Worm (Caenorhabditis elegans): ENCODE data around the gene F31B12.4.
A peak's percentile ranks its signal among the peaks of the same experiment; 100 is the strongest.

Gene F31B12.4

ce11 chrX:10774865-10775264 is 29.7 kb upstream of the F31B12.4 start:
- TF ChIP-seq ztf-11 (tag; optimal IDR thresholded peaks at IDR 0.05), result no peak
- TF ChIP-seq elt-2 (tag; optimal IDR thresholded peaks at IDR 0.05), result peak; percentile 9
- no peak for TF ChIP-seq nhr-76 (tag; optimal IDR thresholded peaks at IDR 0.05)
- TF ChIP-seq aly-2 (tag; optimal IDR thresholded peaks at IDR 0.05), result no peak
- TF ChIP-seq sea-2 (GFP tag; optimal IDR thresholded peaks at IDR 0.05), result no peak
- TF ChIP-seq ztf-4 (tag; optimal IDR thresholded peaks at IDR 0.05), result no peak
- no peak for TF ChIP-seq elt-1 (tag; optimal IDR thresholded peaks at IDR 0.05)
- TF ChIP-seq hmg-11 (tag; optimal IDR thresholded peaks at IDR 0.05), result no peak

ce11 chrX:10780542-10781266 is 23.8 kb upstream of the F31B12.4 start:
- no peak for TF ChIP-seq ztf-11 (tag; optimal IDR thresholded peaks at IDR 0.05)
- TF ChIP-seq elt-1 (tag; optimal IDR thresholded peaks at IDR 0.05), result no peak
- TF ChIP-seq skn-1 (tag; optimal IDR thresholded peaks at IDR 0.05), result no peak
- TF ChIP-seq nhr-23 (tag; optimal IDR thresholded peaks at IDR 0.05), result no peak
- TF ChIP-seq nhr-43 (tag; optimal IDR thresholded peaks at IDR 0.05; ENCODE audit: poor library complexity, severe bottlenecking), result no peak
- TF ChIP-seq ceh-16 (tag; optimal IDR thresholded peaks at IDR 0.05), result no peak
- TF ChIP-seq daf-12 (tag; optimal IDR thresholded peaks at IDR 0.05), result no peak
- peak; percentile 48 for TF ChIP-seq jun-1 (tag; optimal IDR thresholded peaks at IDR 0.05)
- no peak for TF ChIP-seq snpc-4 (tag; optimal IDR thresholded peaks at IDR 0.05)
- TF ChIP-seq pqm-1 (tag; optimal IDR thresholded peaks at IDR 0.05), result peak; percentile 53
- TF ChIP-seq ceh-9 (tag; optimal IDR thresholded peaks at IDR 0.05), result no peak
- peak; percentile 75 for TF ChIP-seq elt-2 (tag; optimal IDR thresholded peaks at IDR 0.05)
- no peak for TF ChIP-seq mdl-1 (tag; optimal IDR thresholded peaks at IDR 0.05)
- no peak for TF ChIP-seq nhr-76 (tag; optimal IDR thresholded peaks at IDR 0.05)

ce11 chrX:10783822-10784221 is 20.7 kb upstream of the F31B12.4 start, which contains the start of gene clc-4:
Gene clc-4, minus strand, starts transcription at chrX:10783922.
- TF ChIP-seq egl-5 (tag; optimal IDR thresholded peaks at IDR 0.05) (no peak), elt-1 (tag; optimal IDR thresholded peaks at IDR 0.05) (no peak), ztf-4 (tag; optimal IDR thresholded peaks at IDR 0.05) (no peak), snpc-4 (tag; optimal IDR thresholded peaks at IDR 0.05) (no peak), elt-2 (tag; optimal IDR thresholded peaks at IDR 0.05) (no peak)

ce11 chrX:10787203-10787602 is 17.3 kb upstream of the F31B12.4 start, which contains the start of gene ttr-14:
Gene ttr-14, plus strand, starts transcription at chrX:10787503.
- no peak for TF ChIP-seq pqm-1 (tag; optimal IDR thresholded peaks at IDR 0.05)
- no peak for TF ChIP-seq egl-5 (tag; optimal IDR thresholded peaks at IDR 0.05)
- TF ChIP-seq elt-3 (tag; optimal IDR thresholded peaks at IDR 0.05), result no peak
- no peak for TF ChIP-seq R02D3.7 (tag; optimal IDR thresholded peaks at IDR 0.05)
- no peak for TF ChIP-seq elt-2 (tag; optimal IDR thresholded peaks at IDR 0.05)
- TF ChIP-seq eor-1 (tag; optimal IDR thresholded peaks at IDR 0.05), result no peak
- TF ChIP-seq nhr-12 (tag; optimal IDR thresholded peaks at IDR 0.05), result no peak
- no peak for TF ChIP-seq egl-27 (tag; optimal IDR thresholded peaks at IDR 0.05)
- no peak for TF ChIP-seq nhr-76 (tag; optimal IDR thresholded peaks at IDR 0.05)
- no peak for TF ChIP-seq sea-2 (GFP tag; optimal IDR thresholded peaks at IDR 0.05)
- TF ChIP-seq lin-39 (tag; optimal IDR thresholded peaks at IDR 0.05), result no peak
- no peak for TF ChIP-seq nhr-28 (tag; optimal IDR thresholded peaks at IDR 0.05)
- no peak for TF ChIP-seq elt-1 (tag; optimal IDR thresholded peaks at IDR 0.05)
- no peak for TF ChIP-seq nhr-77 (tag; optimal IDR thresholded peaks at IDR 0.05)
- no peak for TF ChIP-seq unc-62 (GFP tag; optimal IDR thresholded peaks at IDR 0.05)

- TF ChIP-seq nhr-67 (tag; optimal IDR thresholded peaks at IDR 0.05), result no peak
- TF ChIP-seq ZK546.5 (tag; optimal IDR thresholded peaks at IDR 0.05), result no peak
- TF ChIP-seq nhr-25 (tag; optimal IDR thresholded peaks at IDR 0.05), result no peak
- TF ChIP-seq ama-1 (optimal IDR thresholded peaks at IDR 0.05), result no peak
- no peak for TF ChIP-seq mdl-1 (tag; optimal IDR thresholded peaks at IDR 0.05)
- no peak for TF ChIP-seq ceh-28 (tag; optimal IDR thresholded peaks at IDR 0.05)
- no peak for TF ChIP-seq nhr-23 (tag; optimal IDR thresholded peaks at IDR 0.05)
- TF ChIP-seq mml-1 (tag; optimal IDR thresholded peaks at IDR 0.05), result no peak
These were observed 12.1 kb upstream of the F31B12.4 start, which contains the start of gene vap-2 for ce11 chrX:10792435-10792834. Gene vap-2, minus strand, starts transcription at chrX:10792535.

All from whole organism, L3 larva.